Fruit fly (Drosophila melanogaster): ENCODE measurements around the gene LanA.
A peak's percentile ranks its signal among the peaks of the same experiment; 100 is the strongest.

DNA sequence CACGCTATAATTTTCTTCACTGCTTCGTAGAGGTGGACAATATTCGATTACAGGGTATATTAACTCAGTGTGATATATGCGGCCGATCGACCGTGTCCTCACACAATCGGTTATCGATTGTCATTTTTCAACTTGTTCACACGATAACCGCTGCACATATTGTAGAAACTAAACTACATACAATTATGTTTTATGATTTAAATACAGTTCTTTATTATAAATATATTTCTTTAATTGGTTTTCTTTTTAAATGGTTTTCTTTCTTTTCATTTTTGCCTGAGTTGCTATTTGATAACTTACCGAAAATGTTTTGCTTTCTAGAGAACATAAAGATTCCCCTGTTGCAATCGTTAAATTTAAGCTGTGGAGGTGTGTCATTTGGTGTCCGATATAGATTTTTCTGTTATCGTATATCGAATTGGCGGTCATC lies 44.0 kb downstream of the LanA start, which contains the start of the genes fmt and CG7376:
- TF ChIP-seq oc (tag; optimal IDR thresholded peaks at IDR 0.05) (no peak), abd-A (tag; optimal IDR thresholded peaks at IDR 0.05) (no peak), emc (GFP tag; optimal IDR thresholded peaks at IDR 0.05) (no peak), p53 (GFP tag; optimal IDR thresholded peaks at IDR 0.05) (no peak), CG12104 (GFP tag; optimal IDR thresholded peaks at IDR 0.05) (peak; percentile 34), CG15269 (tag; optimal IDR thresholded peaks at IDR 0.05) (no peak), nerfin-2 (GFP tag; IDR thresholded peaks at IDR 0.05; ENCODE audit: partially characterized antibody) (peak; percentile 90), Dll (GFP tag; IDR thresholded peaks at IDR 0.05; ENCODE audit: partially characterized antibody) (peak; percentile 74; the same call in 3 of the 4 replicates), CG32532 (GFP tag; IDR thresholded peaks at IDR 0.05) (no peak; the same call in 1 of the 2 replicates), Trl (optimal IDR thresholded peaks at IDR 0.05) (no peak), Trl (GFP tag; optimal IDR thresholded peaks at IDR 0.05) (no peak), CG1529 (GFP tag; optimal IDR thresholded peaks at IDR 0.05) (no peak)
